Fruit fly (Drosophila melanogaster): ENCODE data around the gene Rev1.

Rev1 gene

DNA sequence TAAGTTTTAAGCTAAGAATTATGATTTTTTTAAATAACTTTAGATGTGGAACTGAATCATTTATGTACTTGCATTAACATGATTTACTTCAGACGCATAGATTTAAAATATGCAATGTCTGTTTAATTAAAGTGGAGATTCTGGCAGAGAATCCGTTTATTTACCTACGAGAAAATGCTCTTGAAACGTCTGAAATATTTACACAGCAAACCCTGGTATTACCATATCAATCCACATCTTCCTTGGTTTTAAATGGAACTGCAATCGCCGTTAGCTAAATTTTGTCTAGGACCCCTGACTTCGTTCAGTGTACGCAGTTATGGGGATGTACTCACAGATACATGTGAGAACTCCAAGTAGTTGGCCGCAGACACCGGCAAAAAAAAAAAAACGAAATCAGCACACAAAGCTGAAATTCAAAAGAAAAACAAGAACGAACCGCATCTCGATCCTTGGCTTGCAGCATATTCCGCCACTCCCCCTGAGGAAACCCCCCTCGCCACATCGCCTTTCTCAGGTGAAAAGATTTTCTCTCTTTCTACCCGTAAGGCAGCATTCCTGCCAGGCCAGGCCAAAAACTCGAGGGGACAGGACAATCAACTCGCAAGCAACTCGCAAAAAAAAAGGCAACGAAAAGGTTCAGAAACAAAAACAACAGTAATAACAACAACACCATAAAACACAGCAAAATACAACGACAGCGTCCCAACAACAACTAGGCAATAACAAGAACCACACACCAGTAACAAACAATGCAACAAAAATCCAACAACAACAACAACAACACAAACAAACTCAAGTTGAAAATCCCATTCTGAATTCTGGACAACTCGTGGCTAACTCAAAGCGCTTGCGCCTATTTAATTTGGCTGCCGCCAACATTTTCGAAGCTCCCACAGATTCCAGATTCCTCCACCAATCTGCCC, 35.6 kb upstream of the Rev1 start (continued):
- no peak for TF ChIP-seq pan (optimal IDR thresholded peaks at IDR 0.05)
- no peak for TF ChIP-seq Hr83 (GFP tag; optimal IDR thresholded peaks at IDR 0.05; ENCODE audit: poor library complexity, severe bottlenecking)
- peak; percentile 73 for TF ChIP-seq tai (GFP tag; optimal IDR thresholded peaks at IDR 0.05)
- TF ChIP-seq CG9705 (GFP tag; optimal IDR thresholded peaks at IDR 0.05), result peak; percentile 78
- TF ChIP-seq dl (GFP tag; optimal IDR thresholded peaks at IDR 0.05; ENCODE audit: insufficient read depth in 1 of 2, partially characterized antibody in 2 of 2), result no peak
- peak; percentile 88 for TF ChIP-seq h (GFP tag; optimal IDR thresholded peaks at IDR 0.05)
- no peak for TF ChIP-seq Dfd (GFP tag; optimal IDR thresholded peaks at IDR 0.05)
- no peak for TF ChIP-seq sv (GFP tag; optimal IDR thresholded peaks at IDR 0.05)
- no peak for TF ChIP-seq Abd-B (GFP tag; optimal IDR thresholded peaks at IDR 0.05)

DNA sequence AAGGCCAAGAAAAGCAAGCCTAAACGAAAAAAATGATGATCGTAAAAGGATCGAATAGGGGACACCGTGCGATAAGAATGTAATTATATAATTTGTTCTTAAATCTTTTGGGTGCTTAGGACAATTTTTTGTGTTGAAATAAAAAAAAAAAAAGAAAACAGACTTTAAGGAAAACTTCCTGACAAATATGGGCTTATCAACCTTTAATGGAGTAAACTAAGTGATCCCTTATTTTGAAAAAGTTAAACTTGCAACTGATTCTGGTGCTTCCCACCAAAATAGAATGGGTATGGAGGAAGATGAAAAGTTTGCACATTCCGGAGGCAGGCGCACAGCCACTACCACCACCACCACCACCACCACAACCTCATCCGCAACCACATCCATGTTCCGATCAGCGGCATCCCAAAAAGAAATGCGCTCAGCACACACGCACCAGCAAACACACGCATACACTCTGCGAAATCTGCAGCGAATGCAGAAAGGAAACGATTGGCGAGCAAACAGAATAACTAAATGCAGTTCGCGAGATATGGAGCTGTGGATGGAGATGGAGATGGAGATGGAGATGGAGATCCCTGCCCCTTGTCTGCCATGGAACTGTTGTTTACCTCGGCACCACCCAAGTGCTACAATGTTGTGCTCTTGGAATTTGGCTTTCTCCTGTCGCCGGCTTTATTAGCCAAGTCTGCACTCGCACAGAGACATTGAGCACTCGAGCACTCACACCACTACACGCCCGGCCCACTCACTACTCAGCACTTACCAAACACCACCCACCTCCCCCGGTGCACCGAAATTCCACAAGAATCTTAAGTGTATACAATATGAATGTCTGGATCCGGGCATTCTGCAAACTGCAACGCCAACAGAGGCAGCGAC, 34.5 kb upstream of the Rev1 start:
- TF ChIP-seq Myc (optimal IDR thresholded peaks at IDR 0.05), result no peak
- TF ChIP-seq HLH106 (tag; optimal IDR thresholded peaks at IDR 0.05), result peak; percentile 64
- TF ChIP-seq fru (GFP tag; optimal IDR thresholded peaks at IDR 0.05), result peak; percentile 83
- no peak for TF ChIP-seq GATAd (GFP tag; optimal IDR thresholded peaks at IDR 0.05)
- peak; percentile 87 for TF ChIP-seq OdsH (GFP tag; optimal IDR thresholded peaks at IDR 0.05)
- TF ChIP-seq rgr (GFP tag; optimal IDR thresholded peaks at IDR 0.05), result peak; percentile 86
- peak; percentile 92 for TF ChIP-seq h (GFP tag; optimal IDR thresholded peaks at IDR 0.05)
- TF ChIP-seq br (GFP tag; optimal IDR thresholded peaks at IDR 0.05), result peak; percentile 86
- peak; percentile 78 for TF ChIP-seq Sp1 (GFP tag; optimal IDR thresholded peaks at IDR 0.05)
- TF ChIP-seq ey (GFP tag; optimal IDR thresholded peaks at IDR 0.05), result peak; percentile 91
- peak; percentile 53 for TF ChIP-seq brk (GFP tag; optimal IDR thresholded peaks at IDR 0.05)
- peak; percentile 3 for TF ChIP-seq dsf (GFP tag; optimal IDR thresholded peaks at IDR 0.05; ENCODE audit: borderline replicate concordance)
- TF ChIP-seq Jra (GFP tag; optimal IDR thresholded peaks at IDR 0.05), result peak; percentile 1
- peak; percentile 55 for TF ChIP-seq Vsx2 (GFP tag; optimal IDR thresholded peaks at IDR 0.05; ENCODE audit: partially characterized antibody)
- peak in 1 of 2 experiments; percentile 87 for TF ChIP-seq foxo (GFP tag; optimal IDR thresholded peaks at IDR 0.05)
- TF ChIP-seq CrebA (GFP tag; optimal IDR thresholded peaks at IDR 0.05; ENCODE audit: borderline replicate concordance), result peak; percentile 30
- TF ChIP-seq N (GFP tag; optimal IDR thresholded peaks at IDR 0.05), result no peak
- peak; percentile 85 for TF ChIP-seq woc (GFP tag; optimal IDR thresholded peaks at IDR 0.05)
- TF ChIP-seq CG32264 (GFP tag; optimal IDR thresholded peaks at IDR 0.05), result peak; percentile 22
- no peak for TF ChIP-seq Dfd (GFP tag; optimal IDR thresholded peaks at IDR 0.05)
- TF ChIP-seq Hnf4 (GFP tag; optimal IDR thresholded peaks at IDR 0.05), result peak; percentile 73
- TF ChIP-seq lola (GFP tag; optimal IDR thresholded peaks at IDR 0.05), result no peak
- TF ChIP-seq sage (GFP tag; optimal IDR thresholded peaks at IDR 0.05), result peak; percentile 62
- TF ChIP-seq Hr83 (GFP tag; optimal IDR thresholded peaks at IDR 0.05; ENCODE audit: poor library complexity, severe bottlenecking), result no peak
- peak; percentile 77 for TF ChIP-seq dmrt93B (GFP tag; optimal IDR thresholded peaks at IDR 0.05)
- TF ChIP-seq tai (GFP tag; optimal IDR thresholded peaks at IDR 0.05), result peak; percentile 58
- TF ChIP-seq CG9705 (GFP tag; optimal IDR thresholded peaks at IDR 0.05), result no peak
- TF ChIP-seq Abd-B (GFP tag; optimal IDR thresholded peaks at IDR 0.05), result no peak
- TF ChIP-seq Rel (GFP tag; optimal IDR thresholded peaks at IDR 0.05), result no peak
- no peak for TF ChIP-seq Rel (tag; optimal IDR thresholded peaks at IDR 0.05)
- peak; percentile 77 for TF ChIP-seq psq (GFP tag; optimal IDR thresholded peaks at IDR 0.05)
- TF ChIP-seq pan (optimal IDR thresholded peaks at IDR 0.05), result peak; percentile 54

All from whole organism, wandering third instar larva.